Worm (Caenorhabditis elegans) whole organism, young adult: Measurements from ENCODE around the gene M116.5.

Experiments used
- C06A6.2 ChIP-seq: fragments of 200-800 bp; sonication (Bioruptor generic); conservative IDR thresholded peaks from 2 replicates; pipeline ENCODE4 v1.3.6; 2022; ENCODE audit warnings: missing genetic modification characterization, missing compliant biosample characterization
- F22D6.2 ChIP-seq: sonication (generic microtip); optimal IDR thresholded peaks from 2 replicates; lab custom pipeline; 2016; ENCODE audit warnings: mild to moderate bottlenecking, missing genetic modification characterization, missing compliant biosample characterization
- Y56A3A.18 ChIP-seq: fragments of 200-800 bp; sonication (Bioruptor generic); IDR thresholded peaks from 2 replicates; pipeline ENCODE4 v1.3.6; 2022; ENCODE audit warnings: missing genetic modification reagents, missing genetic modification characterization, missing compliant biosample characterization
- Y67H2A.10 ChIP-seq: fragments of 200-800 bp; sonication (Bioruptor generic); conservative IDR thresholded peaks from 2 replicates; pipeline ENCODE4 v1.3.6; 2022; ENCODE audit warnings: missing genetic modification reagents, missing genetic modification characterization, missing compliant biosample characterization
- ZK185.1 ChIP-seq: sonication (generic microtip); optimal IDR thresholded peaks from 2 replicates; lab custom pipeline; 2016; ENCODE audit warnings: mild to moderate bottlenecking, missing genetic modification characterization, missing compliant biosample characterization; ENCODE audit not compliant: poor library complexity, severe bottlenecking
- akir-1 ChIP-seq: fragments of 200-800 bp; sonication (Bioruptor generic); optimal IDR thresholded peaks from 2 replicates; lab custom pipeline; 2018; ENCODE audit warnings: mild to moderate bottlenecking, missing genetic modification characterization, moderate library complexity, missing compliant biosample characterization
- ama-1 ChIP-seq, 3 experiments: fragments of 150-350 bp in 1 of 3; sonication (generic microtip) in 2 of 3; optimal IDR thresholded peaks; 2 replicates each; lab custom pipeline; 2014 to 2018; ENCODE audit warnings: missing biosample characterization in 2 of 3, missing genetic modification characterization in 2 of 3, missing genetic modification reagents in 2 of 3
- aptf-2 ChIP-seq: fragments of 200-800 bp; sonication (Bioruptor generic); conservative IDR thresholded peaks from 2 replicates; pipeline ENCODE4 v1.3.6; 2022; ENCODE audit warnings: missing genetic modification reagents, missing genetic modification characterization, missing compliant biosample characterization
- atf-7 ChIP-seq: sonication (generic microtip); optimal IDR thresholded peaks from 2 replicates; lab custom pipeline; 2017; ENCODE audit warnings: mild to moderate bottlenecking, missing genetic modification characterization, missing compliant biosample characterization
- attf-3 ChIP-seq: fragments of 200-800 bp; sonication (Bioruptor generic); conservative IDR thresholded peaks from 2 replicates; pipeline ENCODE4 v1.3.6; 2022; ENCODE audit warnings: missing genetic modification reagents, missing genetic modification characterization, missing compliant biosample characterization
- attf-6 ChIP-seq: fragments of 200-800 bp; sonication (Bioruptor generic); IDR thresholded peaks from 2 replicates; pipeline ENCODE4 v1.3.6; 2022; ENCODE audit warnings: missing genetic modification reagents, missing genetic modification characterization, missing compliant biosample characterization
- bed-1 ChIP-seq: fragments of 200-800 bp; sonication (Bioruptor generic); IDR thresholded peaks from 2 replicates; pipeline ENCODE4 v1.3.6; 2022; ENCODE audit warnings: missing genetic modification reagents, missing genetic modification characterization, missing compliant biosample characterization
- ccch-3 ChIP-seq: fragments of 200-800 bp; sonication (Bioruptor generic); optimal IDR thresholded peaks from 2 replicates; lab custom pipeline; 2018; ENCODE audit warnings: mild to moderate bottlenecking, missing genetic modification characterization, missing compliant biosample characterization
- cebp-2 ChIP-seq: fragments of 200-800 bp; sonication (Bioruptor generic); IDR thresholded peaks from 2 replicates; pipeline ENCODE4 v1.3.6; 2022; ENCODE audit warnings: missing genetic modification characterization, missing compliant biosample characterization
- ceh-100 ChIP-seq: fragments of 200-800 bp; sonication (Bioruptor generic); IDR thresholded peaks from 2 replicates; pipeline ENCODE4 v1.3.6; 2022; ENCODE audit warnings: missing genetic modification reagents, missing genetic modification characterization, missing compliant biosample characterization
- dox-1 ChIP-seq: fragments of 200-800 bp; sonication (Bioruptor generic); IDR thresholded peaks from 2 replicates; pipeline ENCODE4 v1.3.6; 2022; ENCODE audit warnings: missing genetic modification reagents, missing genetic modification characterization, missing compliant biosample characterization
- dpff-1 ChIP-seq: sonication (generic microtip); optimal IDR thresholded peaks from 2 replicates; lab custom pipeline; 2017; ENCODE audit warnings: mild to moderate bottlenecking, missing genetic modification characterization, missing compliant biosample characterization
- egrh-3 ChIP-seq: fragments of 200-800 bp; sonication (Bioruptor generic); IDR thresholded peaks from 2 replicates; pipeline ENCODE4 v1.3.6; 2022; ENCODE audit warnings: missing genetic modification reagents, missing genetic modification characterization, missing compliant biosample characterization
- gei-17 ChIP-seq: fragments of 200-800 bp; sonication (Bioruptor generic); optimal IDR thresholded peaks from 2 replicates; lab custom pipeline; 2018; ENCODE audit warnings: mild to moderate bottlenecking, missing genetic modification characterization, missing compliant biosample characterization
- him-1 ChIP-seq: sonication (generic microtip); optimal IDR thresholded peaks from 2 replicates; lab custom pipeline; 2016; ENCODE audit warnings: missing genotype, missing genetic modification reagents, missing genetic modification characterization, missing compliant biosample characterization
- hlh-12 ChIP-seq: sonication (generic microtip); optimal IDR thresholded peaks from 2 replicates; lab custom pipeline; 2016; ENCODE audit warnings: missing genetic modification characterization, missing compliant biosample characterization
- hsf-1 ChIP-seq: fragments of 200-800 bp; sonication (Bioruptor generic); IDR thresholded peaks from 2 replicates; pipeline ENCODE4 v1.3.6; 2022; ENCODE audit warnings: missing genetic modification reagents, missing genetic modification characterization, missing compliant biosample characterization
- lag-1 ChIP-seq: fragments of 200-800 bp; sonication (Bioruptor generic); IDR thresholded peaks from 2 replicates; pipeline ENCODE4 v1.3.6; 2022; ENCODE audit warnings: missing genetic modification reagents, missing genetic modification characterization, missing compliant biosample characterization
- let-607 ChIP-seq, 2 experiments: fragments of 200-800 bp in 1 of 2; sonication (Bioruptor generic) in 1 of 2; sonication (generic microtip) in 1 of 2; optimal IDR thresholded peaks; 2 replicates each; lab custom pipeline; 2016 to 2018; ENCODE audit warnings: mild to moderate bottlenecking in 2 of 2, missing compliant biosample characterization in 2 of 2, missing genetic modification characterization in 2 of 2, moderate library complexity in 2 of 2, missing genotype in 1 of 2
- lin-35 ChIP-seq, 3 experiments: fragments of 150-350 bp in 2 of 3; sonication (generic microtip) in 1 of 3; optimal IDR thresholded peaks; 2 replicates each; lab custom pipeline; 2014 to 2018; ENCODE audit warnings: missing biosample characterization in 3 of 3, missing genetic modification characterization in 3 of 3, missing genetic modification reagents in 3 of 3
- madf-6 ChIP-seq: fragments of 200-800 bp; sonication (Bioruptor generic); IDR thresholded peaks from 2 replicates; pipeline ENCODE4 v1.3.6; 2022; ENCODE audit warnings: missing genetic modification reagents, missing genetic modification characterization, missing compliant biosample characterization
- mcd-1 ChIP-seq: fragments of 200-800 bp; sonication (Bioruptor generic); IDR thresholded peaks from 2 replicates; pipeline ENCODE4 v1.3.6; 2022; ENCODE audit warnings: missing genetic modification reagents, missing genetic modification characterization, missing compliant biosample characterization
- mel-28 ChIP-seq: sonication (generic microtip); optimal IDR thresholded peaks from 2 replicates; lab custom pipeline; 2016; ENCODE audit warnings: borderline replicate concordance, mild to moderate bottlenecking, missing genetic modification characterization, missing compliant biosample characterization
- nfyb-1 ChIP-seq: fragments of 200-800 bp; sonication (Bioruptor generic); IDR thresholded peaks from 2 replicates; pipeline ENCODE4 v1.3.6; 2022; ENCODE audit warnings: missing genetic modification reagents, missing genetic modification characterization, missing compliant biosample characterization
- nhr-120 ChIP-seq: fragments of 200-800 bp; sonication (Bioruptor generic); IDR thresholded peaks from 2 replicates; pipeline ENCODE4 v1.3.6; 2022; ENCODE audit warnings: missing genetic modification characterization, missing compliant biosample characterization
- nhr-179 ChIP-seq: sonication (generic microtip); optimal IDR thresholded peaks from 2 replicates; lab custom pipeline; 2016; ENCODE audit warnings: mild to moderate bottlenecking, missing genetic modification characterization, missing compliant biosample characterization
- rec-8 ChIP-seq, 2 experiments: sonication (generic microtip); optimal IDR thresholded peaks; 2 replicates each; lab custom pipeline; 2016; ENCODE audit warnings: mild to moderate bottlenecking in 2 of 2, missing genetic modification characterization in 2 of 2, missing genetic modification reagents in 2 of 2, missing genotype in 2 of 2, missing biosample characterization in 1 of 2, missing compliant biosample characterization in 1 of 2, moderate library complexity in 1 of 2
- repo-1 ChIP-seq: sonication (generic microtip); optimal IDR thresholded peaks from 2 replicates; lab custom pipeline; 2017; ENCODE audit warnings: mild to moderate bottlenecking, missing genetic modification characterization, missing compliant biosample characterization
- rpc-1 ChIP-seq, 2 experiments: fragments of 150-350 bp in 1 of 2; sonication (generic microtip) in 1 of 2; optimal IDR thresholded peaks; 2 replicates each; lab custom pipeline; 2014 to 2018; ENCODE audit warnings: missing biosample characterization in 1 of 2, missing genetic modification characterization in 1 of 2, missing genetic modification reagents in 1 of 2, missing genotype in 1 of 2
- sdz-38 ChIP-seq: sonication (generic microtip); optimal IDR thresholded peaks from 2 replicates; lab custom pipeline; 2016; ENCODE audit warnings: missing genotype, missing genetic modification characterization, missing compliant biosample characterization
- sea-2 ChIP-seq: fragments of 200-800 bp; sonication (Bioruptor generic); IDR thresholded peaks from 2 replicates; pipeline ENCODE4 v1.3.6; 2022; ENCODE audit warnings: missing genetic modification characterization, missing compliant biosample characterization
- snpc-1.1 ChIP-seq: sonication (generic microtip); optimal IDR thresholded peaks from 2 replicates; lab custom pipeline; 2017; ENCODE audit warnings: missing genetic modification characterization, mild to moderate bottlenecking, missing compliant biosample characterization, antibody characterized with exemption, moderate library complexity, missing genotype, missing genetic modification reagents; ENCODE audit not compliant: insufficient read depth
- sptf-2 ChIP-seq: fragments of 200-800 bp; sonication (Bioruptor generic); optimal IDR thresholded peaks from 2 replicates; lab custom pipeline; 2018; ENCODE audit warnings: mild to moderate bottlenecking, missing genetic modification characterization, missing compliant biosample characterization
- tbp1 ChIP-seq: fragments of 200-800 bp; sonication (Bioruptor generic); optimal IDR thresholded peaks from 2 replicates; lab custom pipeline; 2018; ENCODE audit warnings: mild to moderate bottlenecking, missing genetic modification characterization, missing compliant biosample characterization
- tbx-9 ChIP-seq: sonication (generic microtip); optimal IDR thresholded peaks from 2 replicates; lab custom pipeline; 2016; ENCODE audit warnings: borderline replicate concordance, missing genetic modification characterization, inconsistent platforms, missing compliant biosample characterization
- tlf-1 ChIP-seq: fragments of 200-800 bp; sonication (Bioruptor generic); optimal IDR thresholded peaks from 2 replicates; lab custom pipeline; 2018; ENCODE audit warnings: mild to moderate bottlenecking, missing genetic modification characterization, missing compliant biosample characterization
- unc-130 ChIP-seq: sonication (generic microtip); optimal IDR thresholded peaks from 2 replicates; lab custom pipeline; 2016; ENCODE audit warnings: missing genetic modification reagents, missing genetic modification characterization, missing compliant biosample characterization
- zfh-2 ChIP-seq: fragments of 200-800 bp; sonication (Bioruptor generic); conservative IDR thresholded peaks from 2 replicates; pipeline ENCODE4 v1.3.6; 2022; ENCODE audit warnings: missing genetic modification reagents, missing genetic modification characterization, missing compliant biosample characterization
- ztf-18 ChIP-seq: sonication (generic microtip); optimal IDR thresholded peaks from 2 replicates; lab custom pipeline; 2016; ENCODE audit warnings: missing genotype, mild to moderate bottlenecking, missing genetic modification characterization, missing compliant biosample characterization
- ztf-22 ChIP-seq: fragments of 200-800 bp; sonication (Bioruptor generic); optimal IDR thresholded peaks from 2 replicates; lab custom pipeline; 2018; ENCODE audit warnings: mild to moderate bottlenecking, missing genetic modification characterization, moderate library complexity, missing compliant biosample characterization
- ztf-28 ChIP-seq: fragments of 200-800 bp; sonication (Bioruptor generic); IDR thresholded peaks from 2 replicates; pipeline ENCODE4 v1.3.6; 2022; ENCODE audit warnings: missing genetic modification reagents, missing genetic modification characterization, missing compliant biosample characterization
- ztf-3 ChIP-seq: fragments of 200-800 bp; sonication (Bioruptor generic); optimal IDR thresholded peaks from 2 replicates; lab custom pipeline; 2018; ENCODE audit warnings: mild to moderate bottlenecking, missing genetic modification characterization, missing compliant biosample characterization

The M116.5 gene

DNA sequence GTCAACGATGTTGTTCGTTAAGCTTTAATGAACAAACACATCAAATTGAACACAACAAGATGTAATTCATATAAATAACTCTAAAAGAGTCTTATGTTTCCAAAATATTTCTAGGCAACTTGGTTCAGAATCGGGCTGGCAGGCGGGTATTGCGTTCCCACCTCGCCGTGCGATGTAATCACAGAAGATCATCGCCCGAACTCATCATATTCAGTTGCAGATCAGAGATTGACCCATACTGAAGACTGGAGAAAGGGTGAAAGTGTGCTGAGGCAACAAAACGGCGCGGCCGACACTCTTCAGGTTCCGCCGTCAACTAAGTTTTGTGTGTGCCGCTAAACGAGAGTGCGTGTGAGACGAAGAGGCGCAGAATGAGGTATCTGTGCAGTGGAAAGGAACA, 7.6 kb upstream of the M116.5 start (continued):
- TF ChIP-seq lin-35 (GFP tag; optimal IDR thresholded peaks at IDR 0.05; lab: Kevin White, UChicago) (peak in 1 of 3 experiments; percentile 20), tbx-9 (peak; percentile 46), ama-1 (optimal IDR thresholded peaks at IDR 0.05; lab: Kevin White, UChicago) (peak; percentile 72), ama-1 (GFP tag; optimal IDR thresholded peaks at IDR 0.05; lab: Kevin White, UChicago) (no peak), ztf-22 (GFP tag; lab: Kevin White, UChicago) (peak; percentile 60), egrh-3 (peak; percentile 71), dox-1 (GFP tag; lab: Robert Waterston, UW) (peak; percentile 98; the same call in 1 of the 2 replicates), F22D6.2 (tag; lab: Kevin White, UChicago) (peak; percentile 34), let-607 (tag; optimal IDR thresholded peaks at IDR 0.05; lab: Kevin White, UChicago) (peak; percentile 33 to 72), repo-1 (tag; lab: Kevin White, UChicago) (peak; percentile 90), gei-17 (GFP tag; lab: Kevin White, UChicago) (peak; percentile 58), attf-6 (GFP tag; lab: Robert Waterston, UW) (peak; percentile 91), mcd-1 (peak; percentile 84), C06A6.2 (GFP tag; lab: Robert Waterston, UW) (0 out of 2 replicates have a peak, but pooled peaks have one; percentile 25), bed-1 (GFP tag; lab: Robert Waterston, UW) (no peak), Y56A3A.18 (peak; percentile 85), rec-8 (tag; optimal IDR thresholded peaks at IDR 0.05; lab: Kevin White, UChicago) (peak in 1 of 2 experiments; percentile 20), Y67H2A.10 (GFP tag; lab: Robert Waterston, UW) (0 out of 2 replicates have a peak, but pooled peaks have one; percentile 39), ceh-100 (peak; percentile 76), tbp1 (peak; percentile 83), sea-2 (no peak), ZK185.1 (tag; lab: Kevin White, UChicago) (peak; percentile 85), hsf-1 (peak; percentile 87), sdz-38 (no peak), nhr-120 (GFP tag; lab: Robert Waterston, UW) (no peak), hlh-12 (tag; lab: Kevin White, UChicago) (no peak), ztf-28 (GFP tag; lab: Robert Waterston, UW) (peak; percentile 40; the same call in 1 of the 2 replicates), dpff-1 (tag; lab: Kevin White, UChicago) (no peak), ccch-3 (no peak), cebp-2 (peak; percentile 80; the same call in 1 of the 2 replicates), him-1 (tag; lab: Kevin White, UChicago) (peak; percentile 94), sptf-2 (GFP tag; lab: Kevin White, UChicago) (no peak), unc-130 (peak; percentile 74), atf-7 (tag; lab: Kevin White, UChicago) (peak; percentile 47), mel-28 (no peak), ztf-3 (GFP tag; lab: Kevin White, UChicago) (peak; percentile 38), attf-3 (GFP tag; lab: Robert Waterston, UW) (peak; percentile 65), ztf-18 (tag; lab: Kevin White, UChicago) (peak; percentile 79), tlf-1 (peak; percentile 84), nfyb-1 (peak; percentile 95), nhr-179 (tag; lab: Kevin White, UChicago) (no peak), zfh-2 (GFP tag; lab: Robert Waterston, UW) (no peak), rpc-1 (optimal IDR thresholded peaks at IDR 0.05; lab: Kevin White, UChicago) (no peak), rpc-1 (tag; optimal IDR thresholded peaks at IDR 0.05; lab: Kevin White, UChicago) (peak; percentile 18), snpc-1.1 (peak; percentile 99), aptf-2 (GFP tag; lab: Robert Waterston, UW) (no peak), akir-1 (GFP tag; lab: Kevin White, UChicago) (no peak), madf-6 (peak; percentile 91), lag-1 (GFP tag; lab: Robert Waterston, UW) (no peak)
